Fruit fly (Drosophila melanogaster) S2 (cell line): ENCODE results near the gene Prx4.

ENCODE experiments used
- CG8478 ChIP-seq: fragments of >200 bp; optimal IDR thresholded peaks from 2 replicates; lab custom pipeline; 2018
- CTCF ChIP-seq, 2 experiments: fragments of >200 bp; optimal IDR thresholded peaks; 2 replicates each; lab custom pipeline; 2018

dm6 chr3L:3076954-3077353 lies 34.8 kb downstream of the Prx4 start:
- TF ChIP-seq CG8478 (lab: Kevin White, UChicago) (no peak), CTCF (optimal IDR thresholded peaks at IDR 0.05; lab: Kevin White, UChicago) (no peak)
